Worm (Caenorhabditis elegans) whole organism, L2 larva: ENCODE data around the gene idhg-1.
A peak's percentile ranks its signal among the peaks of the same experiment; 100 is the strongest.

Source experiments
- C34F6.9 ChIP-seq: fragments of 150-350 bp; optimal IDR thresholded peaks from 2 replicates; lab custom pipeline; 2014; ENCODE audit warnings: missing biosample characterization, missing genetic modification characterization
- F13H6.1 ChIP-seq: sonication (generic microtip); optimal IDR thresholded peaks from 2 replicates; lab custom pipeline; 2016; ENCODE audit warnings: missing genetic modification characterization, missing compliant biosample characterization
- R02D3.7 ChIP-seq: fragments of 150-350 bp; optimal IDR thresholded peaks from 2 replicates; lab custom pipeline; 2014; ENCODE audit warnings: missing biosample characterization, missing genetic modification characterization
- Y55F3AM.14 ChIP-seq: fragments of 200-800 bp; sonication (Bioruptor generic); optimal IDR thresholded peaks from 2 replicates; lab custom pipeline; 2018; ENCODE audit warnings: mild to moderate bottlenecking, missing genetic modification characterization, missing compliant biosample characterization
- ZK546.5 ChIP-seq: sonication (generic microtip); optimal IDR thresholded peaks from 2 replicates; lab custom pipeline; 2017; ENCODE audit warnings: missing biosample characterization, missing genetic modification characterization
- alr-1 ChIP-seq: fragments of 150-350 bp; optimal IDR thresholded peaks from 2 replicates; lab custom pipeline; 2014; ENCODE audit warnings: missing biosample characterization, missing genetic modification characterization
- aly-2 ChIP-seq: fragments of 150-350 bp; optimal IDR thresholded peaks from 2 replicates; lab custom pipeline; 2014; ENCODE audit warnings: missing biosample characterization, missing genetic modification characterization
- ama-1 ChIP-seq: fragments of 150-350 bp; optimal IDR thresholded peaks from 2 replicates; lab custom pipeline; 2018; ENCODE audit warnings: inconsistent platforms
- blmp-1 ChIP-seq: sonication (generic microtip); optimal IDR thresholded peaks from 2 replicates; lab custom pipeline; 2017; ENCODE audit warnings: missing genetic modification characterization, mild to moderate bottlenecking, missing compliant biosample characterization, antibody characterized with exemption, moderate library complexity; ENCODE audit not compliant: insufficient read depth
- ceh-16 ChIP-seq: fragments of 150-350 bp; optimal IDR thresholded peaks from 2 replicates; lab custom pipeline; 2014; ENCODE audit warnings: missing biosample characterization, missing genetic modification characterization
- ceh-82 ChIP-seq: fragments of 150-350 bp; optimal IDR thresholded peaks from 2 replicates; lab custom pipeline; 2014; ENCODE audit warnings: missing biosample characterization, missing genetic modification characterization
- crh-2 ChIP-seq: sonication (generic microtip); optimal IDR thresholded peaks from 2 replicates; lab custom pipeline; 2017; ENCODE audit warnings: missing biosample characterization, missing genetic modification characterization
- dmd-4 ChIP-seq: sonication (generic microtip); optimal IDR thresholded peaks from 2 replicates; lab custom pipeline; 2017; ENCODE audit warnings: missing biosample characterization, missing genetic modification characterization
- egl-27 ChIP-seq: sonication (generic microtip); optimal IDR thresholded peaks from 3 replicates; lab custom pipeline; 2017; ENCODE audit warnings: missing biosample characterization, missing genetic modification reagents, missing genetic modification characterization
- elt-1 ChIP-seq: fragments of 150-350 bp; optimal IDR thresholded peaks from 2 replicates; lab custom pipeline; 2014; ENCODE audit warnings: missing biosample characterization, missing genetic modification characterization
- elt-3 ChIP-seq: sonication (generic microtip); optimal IDR thresholded peaks from 2 replicates; lab custom pipeline; 2017; ENCODE audit warnings: missing biosample characterization, missing genetic modification characterization
- fos-1 ChIP-seq: fragments of 150-350 bp; optimal IDR thresholded peaks from 2 replicates; lab custom pipeline; 2014; ENCODE audit warnings: missing biosample characterization, missing genetic modification characterization
- gmeb-1 ChIP-seq: fragments of 150-350 bp; optimal IDR thresholded peaks from 2 replicates; lab custom pipeline; 2014; ENCODE audit warnings: missing biosample characterization, missing genetic modification characterization
- lin-11 ChIP-seq: fragments of 150-350 bp; sonication (generic microtip); optimal IDR thresholded peaks from 2 replicates; lab custom pipeline; 2014; ENCODE audit warnings: missing biosample characterization, missing genetic modification characterization, inconsistent platforms, mixed read lengths
- lin-13 ChIP-seq: fragments of 150-350 bp; optimal IDR thresholded peaks from 2 replicates; lab custom pipeline; 2014; ENCODE audit warnings: missing biosample characterization, missing genetic modification reagents, missing genetic modification characterization
- lin-39 ChIP-seq: fragments of 150-350 bp; optimal IDR thresholded peaks from 2 replicates; lab custom pipeline; 2014; ENCODE audit warnings: missing biosample characterization, missing genetic modification reagents, missing genetic modification characterization
- lsy-2 ChIP-seq, 2 experiments: fragments of 150-350 bp in 1 of 2; sonication (generic microtip) in 1 of 2; optimal IDR thresholded peaks; 2 replicates each; lab custom pipeline; 2014 to 2017; ENCODE audit warnings: missing biosample characterization in 2 of 2, missing genetic modification characterization in 2 of 2
- mab-5 ChIP-seq: fragments of 150-350 bp; optimal IDR thresholded peaks from 2 replicates; lab custom pipeline; 2014; ENCODE audit warnings: missing biosample characterization, missing genetic modification characterization
- mbf-1 ChIP-seq: sonication (generic microtip); optimal IDR thresholded peaks from 2 replicates; lab custom pipeline; 2017; ENCODE audit warnings: missing biosample characterization, missing genetic modification characterization
- mdl-1 ChIP-seq, 2 experiments: fragments of 150-350 bp in 1 of 2; sonication (generic microtip) in 1 of 2; optimal IDR thresholded peaks; 2 replicates each; lab custom pipeline; 2017; ENCODE audit warnings: missing biosample characterization in 2 of 2, missing genetic modification characterization in 2 of 2
- nhr-10 ChIP-seq: sonication (generic microtip); optimal IDR thresholded peaks from 2 replicates; lab custom pipeline; 2017; ENCODE audit warnings: missing biosample characterization, missing genetic modification characterization
- nhr-11 ChIP-seq: fragments of 150-350 bp; optimal IDR thresholded peaks from 2 replicates; lab custom pipeline; 2014; ENCODE audit warnings: missing biosample characterization, missing genetic modification characterization
- nhr-12 ChIP-seq: fragments of 150-350 bp; optimal IDR thresholded peaks from 2 replicates; lab custom pipeline; 2014; ENCODE audit warnings: missing biosample characterization, missing genetic modification characterization
- nhr-129 ChIP-seq: fragments of 150-350 bp; optimal IDR thresholded peaks from 2 replicates; lab custom pipeline; 2014; ENCODE audit warnings: missing biosample characterization, missing genetic modification characterization
- nhr-21 ChIP-seq: fragments of 150-350 bp; optimal IDR thresholded peaks from 2 replicates; lab custom pipeline; 2014; ENCODE audit warnings: missing biosample characterization, missing genetic modification characterization
- nhr-23 ChIP-seq: fragments of 150-350 bp; optimal IDR thresholded peaks from 2 replicates; lab custom pipeline; 2014; ENCODE audit warnings: missing biosample characterization, missing genetic modification reagents, missing genetic modification characterization
- nhr-237 ChIP-seq: fragments of 150-350 bp; optimal IDR thresholded peaks from 2 replicates; lab custom pipeline; 2014; ENCODE audit warnings: missing biosample characterization, missing genetic modification characterization
- nhr-25 ChIP-seq: fragments of 150-350 bp; sonication (generic microtip); optimal IDR thresholded peaks from 3 replicates; lab custom pipeline; 2014; ENCODE audit warnings: missing biosample characterization, missing genetic modification characterization
- nhr-6 ChIP-seq: fragments of 150-350 bp; optimal IDR thresholded peaks from 2 replicates; lab custom pipeline; 2014; ENCODE audit warnings: missing biosample characterization, missing genetic modification characterization
- nhr-77 ChIP-seq: fragments of 150-350 bp; optimal IDR thresholded peaks from 2 replicates; lab custom pipeline; 2014; ENCODE audit warnings: missing biosample characterization, missing genetic modification characterization
- peb-1 ChIP-seq: fragments of 150-350 bp; optimal IDR thresholded peaks from 2 replicates; lab custom pipeline; 2014; ENCODE audit warnings: missing biosample characterization, missing genetic modification characterization
- sem-4 ChIP-seq: fragments of 150-350 bp; optimal IDR thresholded peaks from 2 replicates; lab custom pipeline; 2014; ENCODE audit warnings: missing biosample characterization, missing genetic modification reagents, missing genetic modification characterization
- skn-1 ChIP-seq: sonication (generic microtip); optimal IDR thresholded peaks from 2 replicates; lab custom pipeline; 2017; ENCODE audit warnings: missing biosample characterization, missing genetic modification characterization
- sma-3 ChIP-seq: sonication (generic microtip); optimal IDR thresholded peaks from 2 replicates; lab custom pipeline; 2016; ENCODE audit warnings: missing genetic modification reagents, missing genetic modification characterization, missing compliant biosample characterization
- sma-9 ChIP-seq, 2 experiments: fragments of 150-350 bp in 1 of 2; sonication (generic microtip) in 1 of 2; optimal IDR thresholded peaks; 2 replicates each; lab custom pipeline; 2014 to 2016; ENCODE audit warnings: missing genetic modification characterization in 2 of 2, mild to moderate bottlenecking in 1 of 2, missing biosample characterization in 1 of 2, missing compliant biosample characterization in 1 of 2, missing genetic modification reagents in 1 of 2, moderate library complexity in 1 of 2
- snpc-4 ChIP-seq: fragments of 150-350 bp; optimal IDR thresholded peaks from 2 replicates; lab custom pipeline; 2014; ENCODE audit warnings: missing biosample characterization, missing genetic modification characterization
- unc-39 ChIP-seq: fragments of 150-350 bp; optimal IDR thresholded peaks from 2 replicates; lab custom pipeline; 2014; ENCODE audit warnings: missing biosample characterization, missing genetic modification characterization
- unc-55 ChIP-seq: fragments of 150-350 bp; sonication (generic microtip); optimal IDR thresholded peaks from 3 replicates; lab custom pipeline; 2014; ENCODE audit warnings: missing biosample characterization, missing genetic modification reagents, missing genetic modification characterization
- unc-62 ChIP-seq: fragments of 150-350 bp; optimal IDR thresholded peaks from 2 replicates; lab custom pipeline; 2014; ENCODE audit warnings: missing biosample characterization, missing genetic modification reagents, missing genetic modification characterization
- zag-1 ChIP-seq: fragments of 150-350 bp; optimal IDR thresholded peaks from 2 replicates; lab custom pipeline; 2014; ENCODE audit warnings: missing biosample characterization, missing genetic modification characterization
- ztf-1 ChIP-seq: fragments of 200-800 bp; sonication (Bioruptor generic); conservative IDR thresholded peaks from 2 replicates; pipeline ENCODE4 v1.3.6; 2022; ENCODE audit warnings: missing genetic modification characterization, missing compliant biosample characterization
- ztf-11 ChIP-seq: sonication (generic microtip); optimal IDR thresholded peaks from 2 replicates; lab custom pipeline; 2017; ENCODE audit warnings: missing biosample characterization, missing genetic modification characterization
- ztf-4 ChIP-seq: fragments of 150-350 bp; optimal IDR thresholded peaks from 2 replicates; lab custom pipeline; 2014; ENCODE audit warnings: missing biosample characterization, missing genetic modification characterization

idhg-1 gene

DNA sequence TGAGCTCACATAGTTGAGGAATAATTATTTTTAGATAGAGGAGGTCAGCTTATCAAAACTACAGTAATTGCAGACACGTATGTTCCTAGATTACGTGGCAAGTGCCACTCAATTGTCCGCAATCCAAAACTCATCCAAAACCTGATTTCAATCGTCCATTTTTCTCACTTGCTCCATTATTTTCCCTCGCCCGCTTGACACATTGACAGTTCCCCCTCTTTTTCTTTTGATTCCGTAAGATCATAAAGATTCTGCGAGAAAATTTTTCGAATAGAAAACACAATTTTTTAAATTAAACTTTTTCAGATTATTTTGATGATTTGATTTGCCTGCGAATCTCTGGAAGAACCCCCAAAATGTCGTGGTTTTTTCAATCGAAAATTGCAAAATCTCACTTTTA lies 19.9 kb upstream of the idhg-1 start, which contains the start of gene M88.4:
Gene M88.4 (plus strand): TSS at position 301 of the 400 bp plus-strand sequence.
- TF ChIP-seq mbf-1 (tag; lab: Kevin White, UChicago) (no peak), unc-39 (no peak), dmd-4 (tag; lab: Kevin White, UChicago) (no peak), skn-1 (tag; lab: Kevin White, UChicago) (no peak), F13H6.1 (no peak), ceh-82 (no peak), lin-13 (GFP tag; lab: Kevin White, UChicago) (no peak), egl-27 (no peak), nhr-12 (tag; lab: Kevin White, UChicago) (no peak), nhr-77 (tag; lab: Kevin White, UChicago) (no peak)

DNA sequence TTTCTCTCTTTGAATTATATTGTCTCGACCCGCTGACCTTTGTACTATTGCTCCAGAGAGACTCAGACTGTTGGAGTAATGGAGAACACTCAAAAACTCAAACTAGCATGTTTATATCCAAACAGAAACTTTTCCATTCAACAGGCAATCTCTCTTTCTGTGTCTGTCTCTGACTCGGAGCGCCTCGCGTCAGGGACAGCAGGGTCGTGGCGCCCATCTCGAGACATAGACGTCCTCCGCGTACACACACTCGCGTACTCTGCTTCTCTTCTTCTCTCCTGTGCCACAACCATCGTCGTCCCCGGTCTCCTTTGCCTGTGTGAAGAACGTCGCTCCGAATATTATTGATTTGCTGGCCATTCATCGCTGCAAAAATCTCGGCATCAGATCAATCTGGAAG lies 16.6 kb upstream of the idhg-1 start:
- peak; percentile 83 for TF ChIP-seq F13H6.1
- TF ChIP-seq dmd-4 (tag; lab: Kevin White, UChicago), result no peak
- peak; percentile 71 for TF ChIP-seq peb-1 (tag; lab: Kevin White, UChicago)
- TF ChIP-seq nhr-11 (tag; lab: Kevin White, UChicago), result no peak
- peak; percentile 91 for TF ChIP-seq nhr-129 (tag; lab: Kevin White, UChicago)
- no peak for TF ChIP-seq aly-2 (tag; lab: Kevin White, UChicago)
- no peak for TF ChIP-seq snpc-4 (tag; lab: Kevin White, UChicago)
- TF ChIP-seq gmeb-1 (tag; lab: Kevin White, UChicago), result peak; percentile 49
- no peak for TF ChIP-seq elt-3 (tag; lab: Kevin White, UChicago)
- TF ChIP-seq elt-1 (tag; lab: Kevin White, UChicago), result no peak
- TF ChIP-seq sma-9 (GFP tag; optimal IDR thresholded peaks at IDR 0.05; lab: Kevin White, UChicago), result peak; percentile 85
- TF ChIP-seq sma-9 (tag; optimal IDR thresholded peaks at IDR 0.05; lab: Kevin White, UChicago), result no peak
- peak; percentile 28 for TF ChIP-seq Y55F3AM.14 (GFP tag; lab: Kevin White, UChicago)
- TF ChIP-seq unc-39, result no peak
- peak; percentile 26 to 49 for TF ChIP-seq mdl-1 (tag; optimal IDR thresholded peaks at IDR 0.05; lab: Kevin White, UChicago)
- peak; percentile 71 for TF ChIP-seq crh-2 (tag; lab: Kevin White, UChicago)
- TF ChIP-seq ceh-16, result no peak
- no peak for TF ChIP-seq ama-1
- TF ChIP-seq zag-1 (tag; lab: Kevin White, UChicago), result peak; percentile 32
- peak; percentile 68 for TF ChIP-seq unc-55 (GFP tag; lab: Kevin White, UChicago)
- TF ChIP-seq mbf-1 (tag; lab: Kevin White, UChicago), result no peak
- TF ChIP-seq C34F6.9 (tag; lab: Kevin White, UChicago), result peak; percentile 80
- TF ChIP-seq egl-27, result peak; percentile 61
- no peak for TF ChIP-seq R02D3.7 (tag; lab: Kevin White, UChicago)
- no peak for TF ChIP-seq skn-1 (tag; lab: Kevin White, UChicago)
- peak; percentile 83 for TF ChIP-seq fos-1 (tag; lab: Kevin White, UChicago)
- no peak for TF ChIP-seq ztf-1 (GFP tag; lab: Robert Waterston, UW)
- no peak for TF ChIP-seq nhr-6
- TF ChIP-seq nhr-237 (tag; lab: Kevin White, UChicago), result no peak
- TF ChIP-seq lin-11 (tag; lab: Kevin White, UChicago), result peak; percentile 37
- TF ChIP-seq sma-3 (GFP tag; lab: Kevin White, UChicago), result peak; percentile 46
- peak; percentile 5 for TF ChIP-seq blmp-1
- TF ChIP-seq lin-13 (GFP tag; lab: Kevin White, UChicago), result peak; percentile 54
- TF ChIP-seq lsy-2 (tag; optimal IDR thresholded peaks at IDR 0.05; lab: Kevin White, UChicago), result peak in 1 of 2 experiments; percentile 71
- TF ChIP-seq ZK546.5 (tag; lab: Kevin White, UChicago), result no peak
- TF ChIP-seq mab-5 (tag; lab: Kevin White, UChicago), result peak; percentile 17
- no peak for TF ChIP-seq nhr-23
- peak; percentile 24 for TF ChIP-seq nhr-21 (tag; lab: Kevin White, UChicago)
- no peak for TF ChIP-seq nhr-12 (tag; lab: Kevin White, UChicago)
- TF ChIP-seq sem-4, result peak; percentile 50
- TF ChIP-seq nhr-10 (tag; lab: Kevin White, UChicago), result no peak
- TF ChIP-seq lin-39 (tag; lab: Kevin White, UChicago), result no peak
- no peak for TF ChIP-seq ceh-82
- no peak for TF ChIP-seq alr-1
- no peak for TF ChIP-seq ztf-11 (tag; lab: Kevin White, UChicago)
- peak; percentile 56 for TF ChIP-seq nhr-25
- no peak for TF ChIP-seq ztf-4
- no peak for TF ChIP-seq nhr-77 (tag; lab: Kevin White, UChicago)
- no peak for TF ChIP-seq unc-62
